Fruit fly (Drosophila melanogaster) whole organism: ENCODE measurements around the gene Rcd7.

Experiments used
- Dll ChIP-seq: fragments of >200 bp; optimal IDR thresholded peaks from 2 replicates; lab custom pipeline; 2017
- EcR ChIP-seq, 2 experiments: fragments of >200 bp; optimal IDR thresholded peaks; 2 replicates each; lab custom pipeline; 2017; ENCODE audit warnings: missing biosample characterization in 2 of 2, missing genetic modification characterization in 2 of 2, missing genetic modification reagents in 2 of 2
- pan ChIP-seq: fragments of >200 bp; optimal IDR thresholded peaks from 2 replicates; lab custom pipeline; 2017

- no peak for TF ChIP-seq EcR (GFP tag; optimal IDR thresholded peaks at IDR 0.05; lab: Kevin White, UChicago)
- TF ChIP-seq pan (lab: Kevin White, UChicago), result no peak
- TF ChIP-seq Dll (lab: Kevin White, UChicago), result no peak
Observed at dm6 chr3L:19560695-19561246, 15.9 kb downstream of the Rcd7 start.
